Worm (Caenorhabditis elegans) whole organism, L2 larva: Measurements from ENCODE around the gene nspb-5.

Source experiments
- C34F6.9 ChIP-seq: fragments of 150-350 bp; optimal IDR thresholded peaks from 2 replicates; lab custom pipeline; 2014; ENCODE audit warnings: missing biosample characterization, missing genetic modification characterization
- F13H6.1 ChIP-seq: sonication (generic microtip); optimal IDR thresholded peaks from 2 replicates; lab custom pipeline; 2016; ENCODE audit warnings: missing genetic modification characterization, missing compliant biosample characterization
- ZK546.5 ChIP-seq: sonication (generic microtip); optimal IDR thresholded peaks from 2 replicates; lab custom pipeline; 2017; ENCODE audit warnings: missing biosample characterization, missing genetic modification characterization
- ceh-16 ChIP-seq: fragments of 150-350 bp; optimal IDR thresholded peaks from 2 replicates; lab custom pipeline; 2014; ENCODE audit warnings: missing biosample characterization, missing genetic modification characterization
- crh-2 ChIP-seq: sonication (generic microtip); optimal IDR thresholded peaks from 2 replicates; lab custom pipeline; 2017; ENCODE audit warnings: missing biosample characterization, missing genetic modification characterization
- dmd-4 ChIP-seq: sonication (generic microtip); optimal IDR thresholded peaks from 2 replicates; lab custom pipeline; 2017; ENCODE audit warnings: missing biosample characterization, missing genetic modification characterization
- fos-1 ChIP-seq: fragments of 150-350 bp; optimal IDR thresholded peaks from 2 replicates; lab custom pipeline; 2014; ENCODE audit warnings: missing biosample characterization, missing genetic modification characterization
- gmeb-1 ChIP-seq: fragments of 150-350 bp; optimal IDR thresholded peaks from 2 replicates; lab custom pipeline; 2014; ENCODE audit warnings: missing biosample characterization, missing genetic modification characterization
- lsy-2 ChIP-seq, 2 experiments: fragments of 150-350 bp in 1 of 2; sonication (generic microtip) in 1 of 2; optimal IDR thresholded peaks; 2 replicates each; lab custom pipeline; 2014 to 2017; ENCODE audit warnings: missing biosample characterization in 2 of 2, missing genetic modification characterization in 2 of 2
- mab-5 ChIP-seq: fragments of 150-350 bp; optimal IDR thresholded peaks from 2 replicates; lab custom pipeline; 2014; ENCODE audit warnings: missing biosample characterization, missing genetic modification characterization
- mbf-1 ChIP-seq: sonication (generic microtip); optimal IDR thresholded peaks from 2 replicates; lab custom pipeline; 2017; ENCODE audit warnings: missing biosample characterization, missing genetic modification characterization
- mdl-1 ChIP-seq, 2 experiments: fragments of 150-350 bp in 1 of 2; sonication (generic microtip) in 1 of 2; optimal IDR thresholded peaks; 2 replicates each; lab custom pipeline; 2017; ENCODE audit warnings: missing biosample characterization in 2 of 2, missing genetic modification characterization in 2 of 2
- peb-1 ChIP-seq: fragments of 150-350 bp; optimal IDR thresholded peaks from 2 replicates; lab custom pipeline; 2014; ENCODE audit warnings: missing biosample characterization, missing genetic modification characterization
- snpc-4 ChIP-seq: fragments of 150-350 bp; optimal IDR thresholded peaks from 2 replicates; lab custom pipeline; 2014; ENCODE audit warnings: missing biosample characterization, missing genetic modification characterization
- unc-55 ChIP-seq: fragments of 150-350 bp; sonication (generic microtip); optimal IDR thresholded peaks from 3 replicates; lab custom pipeline; 2014; ENCODE audit warnings: missing biosample characterization, missing genetic modification reagents, missing genetic modification characterization
- zag-1 ChIP-seq: fragments of 150-350 bp; optimal IDR thresholded peaks from 2 replicates; lab custom pipeline; 2014; ENCODE audit warnings: missing biosample characterization, missing genetic modification characterization
- ztf-1 ChIP-seq: fragments of 200-800 bp; sonication (Bioruptor generic); conservative IDR thresholded peaks from 2 replicates; pipeline ENCODE4 v1.3.6; 2022; ENCODE audit warnings: missing genetic modification characterization, missing compliant biosample characterization
- ztf-4 ChIP-seq: fragments of 150-350 bp; optimal IDR thresholded peaks from 2 replicates; lab custom pipeline; 2014; ENCODE audit warnings: missing biosample characterization, missing genetic modification characterization

The nspb-5 gene

DNA sequence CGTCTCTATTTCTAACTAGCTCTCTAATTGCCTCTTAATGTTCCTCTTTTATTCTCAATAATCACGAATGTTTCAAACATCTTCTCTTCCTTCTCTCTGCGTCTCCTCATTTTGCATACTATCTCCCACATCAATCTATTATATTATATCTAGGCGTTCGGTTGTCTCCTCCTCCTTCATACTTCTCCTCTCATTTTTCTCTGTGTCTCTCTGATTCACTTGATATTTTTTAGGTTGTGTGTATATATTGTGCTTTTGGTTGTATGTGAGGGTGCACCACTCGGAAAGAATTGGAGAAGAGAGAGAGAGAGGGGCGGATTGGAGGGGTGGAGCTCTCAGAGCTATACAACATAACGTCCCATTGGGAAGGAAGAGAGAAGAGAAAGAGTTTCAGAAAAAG lies 49.8 kb downstream of the nspb-5 start:
- TF ChIP-seq F13H6.1 (tag; lab: Kevin White, UChicago) (peak; percentile 56), ceh-16 (tag; lab: Kevin White, UChicago) (no peak), peb-1 (tag; lab: Kevin White, UChicago) (no peak), ztf-4 (no peak), snpc-4 (tag; lab: Kevin White, UChicago) (no peak), ZK546.5 (no peak), ztf-1 (no peak), dmd-4 (tag; lab: Kevin White, UChicago) (no peak), zag-1 (tag; lab: Kevin White, UChicago) (no peak), lsy-2 (tag; optimal IDR thresholded peaks at IDR 0.05; lab: Kevin White, UChicago) (peak in 1 of 2 experiments; percentile 29), mbf-1 (tag; lab: Kevin White, UChicago) (no peak), unc-55 (GFP tag; lab: Kevin White, UChicago) (peak; percentile 41), mdl-1 (tag; optimal IDR thresholded peaks at IDR 0.05; lab: Kevin White, UChicago) (no peak), gmeb-1 (tag; lab: Kevin White, UChicago) (no peak), C34F6.9 (tag; lab: Kevin White, UChicago) (peak; percentile 44), fos-1 (tag; lab: Kevin White, UChicago) (no peak), crh-2 (tag; lab: Kevin White, UChicago) (no peak), mab-5 (tag; lab: Kevin White, UChicago) (peak; percentile 43)
